Worm (Caenorhabditis elegans): ENCODE data around the gene Y19D10B.6.

Y19D10B.6 gene

ce11 chrV:2277260-2277659 is 43.6 kb downstream of the Y19D10B.6 start:
- TF ChIP-seq nhr-76 (tag; optimal IDR thresholded peaks at IDR 0.05), result no peak
- TF ChIP-seq Y48G9A.11 (GFP tag; IDR thresholded peaks at IDR 0.05), result 0 out of 2 replicates have a peak, but pooled peaks have one; percentile 43
- peak; percentile 3 for TF ChIP-seq dve-1 (tag; optimal IDR thresholded peaks at IDR 0.05; ENCODE audit: insufficient read depth)
- no peak for TF ChIP-seq jun-1 (tag; optimal IDR thresholded peaks at IDR 0.05)
- peak; percentile 26 for TF ChIP-seq lin-13 (GFP tag; optimal IDR thresholded peaks at IDR 0.05)
- TF ChIP-seq arid-1 (GFP tag; conservative IDR thresholded peaks at IDR 0.05), result no peak
- no peak for TF ChIP-seq ama-1 (optimal IDR thresholded peaks at IDR 0.05)
- TF ChIP-seq hlh-30 (tag; optimal IDR thresholded peaks at IDR 0.05; ENCODE audit: insufficient read depth), result peak; percentile 34

- no peak for TF ChIP-seq F44E2.7 (GFP tag; IDR thresholded peaks at IDR 0.05)
- TF ChIP-seq unc-62 (GFP tag; optimal IDR thresholded peaks at IDR 0.05 in 1 of 2), result peak in 1 of 2 experiments; percentile 86
- TF ChIP-seq unc-62 (tag; optimal IDR thresholded peaks at IDR 0.05), result no peak
- TF ChIP-seq nhr-111 (GFP tag; optimal IDR thresholded peaks at IDR 0.05), result no peak
- TF ChIP-seq unc-39 (tag; optimal IDR thresholded peaks at IDR 0.05), result no peak
These were observed 46.5 kb downstream of the Y19D10B.6 start, which contains the start of the genes Y5H2A.4 and abu-4 for ce11 chrV:2274253-2274892. Gene Y5H2A.4, minus strand, starts transcription at chrV:2274353. Gene abu-4, plus strand, starts transcription at chrV:2274842.

ce11 chrV:2271750-2272149 is 49.2 kb downstream of the Y19D10B.6 start, which contains the start of gene Y5H2A.1:
Gene Y5H2A.1, minus strand, starts transcription at chrV:2271850.
- TF ChIP-seq fos-1 (tag; optimal IDR thresholded peaks at IDR 0.05), result no peak
- TF ChIP-seq spr-3 (GFP tag; optimal IDR thresholded peaks at IDR 0.05), result no peak
- no peak for TF ChIP-seq mdt-29 (GFP tag; IDR thresholded peaks at IDR 0.05)
- no peak for TF ChIP-seq madf-9 (GFP tag; conservative IDR thresholded peaks at IDR 0.05)
- no peak for TF ChIP-seq ceh-62 (tag; optimal IDR thresholded peaks at IDR 0.05)
- no peak for TF ChIP-seq nhr-41 (GFP tag; IDR thresholded peaks at IDR 0.05)
- no peak for TF ChIP-seq ztf-11 (tag; optimal IDR thresholded peaks at IDR 0.05)

All from whole organism, L4 larva.